Fruit fly (Drosophila melanogaster) Kc167 (cell line): Measurements from ENCODE around the gene CG11504.

Experiments used
- Myc ChIP-seq: fragments of >200 bp; optimal IDR thresholded peaks from 2 replicates; lab custom pipeline; 2017; ENCODE audit warnings: missing external identifiers
- Sin3A ChIP-seq: fragments of >200 bp; optimal IDR thresholded peaks from 2 replicates; lab custom pipeline; 2018; ENCODE audit warnings: missing external identifiers
- h ChIP-seq: fragments of >200 bp; optimal IDR thresholded peaks from 3 replicates; lab custom pipeline; 2018; ENCODE audit warnings: missing external identifiers
- insv ChIP-seq: fragments of >200 bp; optimal IDR thresholded peaks from 3 replicates; lab custom pipeline; 2018; ENCODE audit warnings: missing external identifiers
- psq ChIP-seq: fragments of >200 bp; optimal IDR thresholded peaks from 2 replicates; lab custom pipeline; 2017; ENCODE audit warnings: missing external identifiers
- ttk ChIP-seq: sonication (Bioruptor generic); optimal IDR thresholded peaks from 2 replicates; lab custom pipeline; 2017; ENCODE audit warnings: missing external identifiers

Gene CG11504

dm6 chr3R:29995035-29995434 is 2.7 kb upstream of the CG11504 start, which contains the start of the genes CG7903 and Sas-6:
Gene CG7903, minus strand, starts transcription at chr3R:29995231.
Gene Sas-6, plus strand, starts transcription at chr3R:29995357.
- TF ChIP-seq Myc (lab: Kevin White, UChicago) (no peak), Sin3A (lab: Kevin White, UChicago) (no peak), h (lab: Kevin White, UChicago) (no peak), psq (lab: Kevin White, UChicago) (no peak), ttk (lab: Kevin White, UChicago) (no peak)

dm6 chr3R:29999495-29999894 is 1.8 kb downstream of the CG11504 start, which contains the start of gene CG34298:
Gene CG34298, plus strand, starts transcription at chr3R:29999795.
- TF ChIP-seq ttk (lab: Kevin White, UChicago) (no peak), insv (lab: Kevin White, UChicago) (no peak), Sin3A (lab: Kevin White, UChicago) (no peak), psq (lab: Kevin White, UChicago) (no peak), h (lab: Kevin White, UChicago) (no peak), Myc (lab: Kevin White, UChicago) (no peak)

- TF ChIP-seq insv (lab: Kevin White, UChicago): no peak
- no peak for TF ChIP-seq psq (lab: Kevin White, UChicago)
- TF ChIP-seq Myc (lab: Kevin White, UChicago): no peak
- no peak for TF ChIP-seq h (lab: Kevin White, UChicago)
- TF ChIP-seq ttk (lab: Kevin White, UChicago): no peak
- TF ChIP-seq Sin3A (lab: Kevin White, UChicago): no peak
Observed at dm6 chr3R:30000286-30000685, 2.6 kb downstream of the CG11504 start, which contains the start of gene Tace. Gene Tace, plus strand, starts transcription at chr3R:30000530.

dm6 chr3R:30004648-30005047 is 6.9 kb downstream of the CG11504 start, which contains the start of the genes Nlp and Nph:
Gene Nlp, plus strand, starts transcription at chr3R:30004785.
Gene Nph, minus strand, starts transcription at chr3R:30004861.
- no peak for TF ChIP-seq Sin3A (lab: Kevin White, UChicago)
- no peak for TF ChIP-seq Myc (lab: Kevin White, UChicago)
- TF ChIP-seq insv (lab: Kevin White, UChicago): no peak
- TF ChIP-seq ttk (lab: Kevin White, UChicago): no peak
- TF ChIP-seq psq (lab: Kevin White, UChicago): no peak
- no peak for TF ChIP-seq h (lab: Kevin White, UChicago)

- no peak for TF ChIP-seq psq (lab: Kevin White, UChicago)
- no peak for TF ChIP-seq Myc (lab: Kevin White, UChicago)
- no peak for TF ChIP-seq ttk (lab: Kevin White, UChicago)
- no peak for TF ChIP-seq h (lab: Kevin White, UChicago)
- TF ChIP-seq insv (lab: Kevin White, UChicago): no peak
- TF ChIP-seq Sin3A (lab: Kevin White, UChicago): no peak
Observed at dm6 chr3R:30005332-30005979, 7.8 kb downstream of the CG11504 start.

dm6 chr3R:30009173-30009572 is 11.5 kb downstream of the CG11504 start, which contains the start of gene CG7912:
Gene CG7912, minus strand, starts transcription at chr3R:30009189.
- no peak for TF ChIP-seq h (lab: Kevin White, UChicago)
- no peak for TF ChIP-seq Myc (lab: Kevin White, UChicago)
- TF ChIP-seq ttk (lab: Kevin White, UChicago): no peak
- TF ChIP-seq Sin3A (lab: Kevin White, UChicago): no peak
- no peak for TF ChIP-seq psq (lab: Kevin White, UChicago)
- TF ChIP-seq insv (lab: Kevin White, UChicago): no peak

- TF ChIP-seq Sin3A (lab: Kevin White, UChicago) (no peak), insv (lab: Kevin White, UChicago) (no peak), h (lab: Kevin White, UChicago) (no peak), ttk (lab: Kevin White, UChicago) (no peak), psq (lab: Kevin White, UChicago) (no peak), Myc (lab: Kevin White, UChicago) (no peak)
Observed at dm6 chr3R:30012602-30013489, 15.1 kb downstream of the CG11504 start.

dm6 chr3R:30013909-30014308 is 16.2 kb downstream of the CG11504 start:
- TF ChIP-seq ttk (lab: Kevin White, UChicago): no peak
- no peak for TF ChIP-seq insv (lab: Kevin White, UChicago)
- TF ChIP-seq Myc (lab: Kevin White, UChicago): no peak
- no peak for TF ChIP-seq h (lab: Kevin White, UChicago)
- no peak for TF ChIP-seq Sin3A (lab: Kevin White, UChicago)
- TF ChIP-seq psq (lab: Kevin White, UChicago): no peak

- TF ChIP-seq h (lab: Kevin White, UChicago): no peak
- no peak for TF ChIP-seq ttk (lab: Kevin White, UChicago)
- no peak for TF ChIP-seq insv (lab: Kevin White, UChicago)
- TF ChIP-seq psq (lab: Kevin White, UChicago): no peak
- TF ChIP-seq Sin3A (lab: Kevin White, UChicago): no peak
- TF ChIP-seq Myc (lab: Kevin White, UChicago): no peak
Observed at dm6 chr3R:30014480-30014879, 16.8 kb downstream of the CG11504 start.

dm6 chr3R:30014977-30015514 is 17.3 kb downstream of the CG11504 start, which contains the start of gene CG7920:
Gene CG7920, minus strand, starts transcription at chr3R:30015284.
- TF ChIP-seq Myc (lab: Kevin White, UChicago): no peak
- TF ChIP-seq psq (lab: Kevin White, UChicago): no peak
- no peak for TF ChIP-seq h (lab: Kevin White, UChicago)
- no peak for TF ChIP-seq insv (lab: Kevin White, UChicago)
- no peak for TF ChIP-seq Sin3A (lab: Kevin White, UChicago)
- TF ChIP-seq ttk (lab: Kevin White, UChicago): no peak
